Fruit fly (Drosophila melanogaster) whole organism, pupa: Measurements from ENCODE around the gene Cyfip.
A peak's percentile ranks its signal among the peaks of the same experiment; 100 is the strongest.

ENCODE experiments used
- CG10348 ChIP-seq: fragments of 200-800 bp; sonication (Bioruptor generic); IDR thresholded peaks from 2 replicates; pipeline ENCODE4 v1.3.6; 2022; ENCODE audit warnings: missing biosample characterization, missing genetic modification characterization
- CG12605 ChIP-seq: fragments of 200-800 bp; sonication (Bioruptor generic); IDR thresholded peaks from 2 replicates; pipeline ENCODE4 v1.3.6; 2022; ENCODE audit warnings: missing biosample characterization, missing genetic modification characterization
- CG13204 ChIP-seq: fragments of 200-800 bp; sonication (Bioruptor generic); optimal IDR thresholded peaks from 2 replicates; lab custom pipeline; 2018; ENCODE audit warnings: missing biosample characterization, mild to moderate bottlenecking, missing genetic modification characterization, moderate library complexity
- CG14655 ChIP-seq: fragments of 200-800 bp; sonication (Bioruptor generic); optimal IDR thresholded peaks from 3 replicates; lab custom pipeline; 2017; ENCODE audit warnings: mild to moderate bottlenecking, missing biosample characterization, missing genetic modification reagents, missing genetic modification characterization
- CG15710 ChIP-seq: fragments of 200-800 bp; sonication (Bioruptor generic); optimal IDR thresholded peaks from 2 replicates; lab custom pipeline; 2018; ENCODE audit warnings: missing biosample characterization, mild to moderate bottlenecking, missing genetic modification characterization, moderate library complexity
- CG17806 ChIP-seq: fragments of 200-800 bp; sonication (Bioruptor generic); optimal IDR thresholded peaks from 2 replicates; lab custom pipeline; 2018; ENCODE audit warnings: missing biosample characterization, mild to moderate bottlenecking, missing genetic modification characterization, moderate library complexity
- CG32121 ChIP-seq: fragments of 200-800 bp; sonication (Bioruptor generic); IDR thresholded peaks from 2 replicates; pipeline ENCODE4 v1.3.6; 2022; ENCODE audit warnings: missing biosample characterization, missing genetic modification characterization
- CG34367 ChIP-seq: fragments of 200-800 bp; sonication (Bioruptor generic); optimal IDR thresholded peaks from 2 replicates; lab custom pipeline; 2018; ENCODE audit warnings: missing biosample characterization, mild to moderate bottlenecking, missing genetic modification characterization
- CG4496 ChIP-seq: fragments of 200-800 bp; sonication (Bioruptor generic); IDR thresholded peaks from 3 replicates; pipeline ENCODE4 v1.3.6; 2022; ENCODE audit warnings: missing biosample characterization, missing genetic modification characterization
- CG8159 ChIP-seq: fragments of 200-800 bp; sonication (Bioruptor generic); optimal IDR thresholded peaks from 3 replicates; lab custom pipeline; 2018; ENCODE audit warnings: missing biosample characterization, mild to moderate bottlenecking, missing genetic modification characterization, moderate library complexity
- CG8301 ChIP-seq: fragments of 200-800 bp; sonication (Bioruptor generic); optimal IDR thresholded peaks from 2 replicates; lab custom pipeline; 2018; ENCODE audit warnings: missing biosample characterization, mild to moderate bottlenecking, missing genetic modification characterization
- CG9948 ChIP-seq: fragments of 200-800 bp; sonication (Bioruptor generic); optimal IDR thresholded peaks from 2 replicates; lab custom pipeline; 2018; ENCODE audit warnings: missing biosample characterization, mild to moderate bottlenecking, missing genetic modification characterization, moderate library complexity
- D1 ChIP-seq: fragments of 200-800 bp; sonication (Bioruptor generic); optimal IDR thresholded peaks from 2 replicates; lab custom pipeline; 2018; ENCODE audit warnings: missing biosample characterization, mild to moderate bottlenecking, missing genetic modification characterization, moderate library complexity
- EcR ChIP-seq: fragments of 200-800 bp; sonication (Bioruptor generic); optimal IDR thresholded peaks from 3 replicates; lab custom pipeline; 2019; ENCODE audit warnings: missing biosample characterization, missing genetic modification characterization, mild to moderate bottlenecking, moderate library complexity, missing genetic modification reagents
- Ets98B ChIP-seq: fragments of 200-800 bp; sonication (Bioruptor generic); IDR thresholded peaks from 2 replicates; pipeline ENCODE4 v1.3.6; 2022; ENCODE audit warnings: missing biosample characterization, missing genetic modification characterization
- Pif1A ChIP-seq: fragments of 200-800 bp; sonication (Bioruptor generic); optimal IDR thresholded peaks from 3 replicates; lab custom pipeline; 2016; ENCODE audit warnings: missing biosample characterization, missing genetic modification characterization
- Pif1B ChIP-seq: fragments of 200-800 bp; sonication (Bioruptor generic); optimal IDR thresholded peaks from 3 replicates; lab custom pipeline; 2016; ENCODE audit warnings: missing biosample characterization, missing genetic modification characterization
- Snoo ChIP-seq: fragments of 200-800 bp; sonication (Bioruptor generic); optimal IDR thresholded peaks from 3 replicates; lab custom pipeline; 2017; ENCODE audit warnings: missing biosample characterization, mild to moderate bottlenecking, missing genetic modification characterization, inconsistent platforms
- fd96Ca ChIP-seq: fragments of 200-800 bp; sonication (Bioruptor generic); IDR thresholded peaks from 3 replicates; pipeline ENCODE4 v1.3.6; 2022; ENCODE audit warnings: missing biosample characterization, missing genetic modification characterization
- gl ChIP-seq: fragments of 200-800 bp; sonication (Bioruptor generic); optimal IDR thresholded peaks from 2 replicates; lab custom pipeline; 2018; ENCODE audit warnings: missing biosample characterization, mild to moderate bottlenecking, missing genetic modification characterization
- rn ChIP-seq: fragments of 200-800 bp; sonication (Bioruptor generic); IDR thresholded peaks from 2 replicates; pipeline ENCODE4 v1.3.6; 2022; ENCODE audit warnings: missing biosample characterization, missing genetic modification characterization

The Cyfip gene

DNA sequence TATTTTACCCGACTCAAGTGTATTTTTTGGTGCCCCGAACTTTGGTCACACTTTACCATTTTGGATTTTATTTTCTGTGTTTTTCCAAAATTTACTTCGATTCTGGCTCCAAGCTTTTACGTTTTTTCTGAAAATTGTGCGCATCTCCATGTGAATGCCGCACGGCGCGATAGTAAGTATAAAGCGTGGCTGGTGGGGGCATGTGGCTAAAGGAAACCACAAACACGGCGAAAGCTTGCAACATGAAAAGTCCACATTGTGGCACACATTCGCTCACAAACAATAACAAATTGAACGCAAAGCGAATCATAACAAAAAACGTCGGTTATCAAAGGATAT, 12.3 kb upstream of the Cyfip start, which contains the start of gene ear:
ear (plus strand) TSS at position 10 of the 339 bp plus-strand sequence.
- no peak for TF ChIP-seq CG13204
- TF ChIP-seq CG10348: no peak
- no peak for TF ChIP-seq fd96Ca (GFP tag; lab: Robert Waterston, UW)
- TF ChIP-seq D1 (tag; lab: Kevin White, UChicago): no peak
- TF ChIP-seq CG17806 (tag; lab: Kevin White, UChicago): no peak
- no peak for TF ChIP-seq rn (GFP tag; lab: Robert Waterston, UW)
- no peak for TF ChIP-seq gl (tag; lab: Kevin White, UChicago)
- no peak for TF ChIP-seq EcR (GFP tag; lab: Kevin White, UChicago)
- no peak for TF ChIP-seq CG32121 (GFP tag; lab: Robert Waterston, UW)
- TF ChIP-seq Snoo: no peak
- no peak for TF ChIP-seq CG8301 (tag; lab: Kevin White, UChicago)
- no peak for TF ChIP-seq CG8159 (tag; lab: Kevin White, UChicago)
- TF ChIP-seq Ets98B (GFP tag; lab: Robert Waterston, UW): no peak
- TF ChIP-seq CG4496 (GFP tag; lab: Robert Waterston, UW): no peak
- no peak for TF ChIP-seq Pif1A (GFP tag; lab: Kevin White, UChicago)
- TF ChIP-seq Pif1B: no peak
- no peak for TF ChIP-seq CG12605
- no peak for TF ChIP-seq CG9948 (tag; lab: Kevin White, UChicago)

- no peak for TF ChIP-seq CG4496 (GFP tag; lab: Robert Waterston, UW)
- no peak for TF ChIP-seq D1 (tag; lab: Kevin White, UChicago)
- no peak for TF ChIP-seq CG9948 (tag; lab: Kevin White, UChicago)
- no peak for TF ChIP-seq CG8301 (tag; lab: Kevin White, UChicago)
- TF ChIP-seq CG15710 (tag; lab: Kevin White, UChicago): no peak
- TF ChIP-seq Ets98B (GFP tag; lab: Robert Waterston, UW): no peak
- no peak for TF ChIP-seq CG17806 (tag; lab: Kevin White, UChicago)
- no peak for TF ChIP-seq CG12605
- no peak for TF ChIP-seq CG13204
- TF ChIP-seq rn (GFP tag; lab: Robert Waterston, UW): no peak
- no peak for TF ChIP-seq CG10348
- no peak for TF ChIP-seq CG8159 (tag; lab: Kevin White, UChicago)
- no peak for TF ChIP-seq EcR (GFP tag; lab: Kevin White, UChicago)
- TF ChIP-seq fd96Ca (GFP tag; lab: Robert Waterston, UW): no peak
- TF ChIP-seq CG32121 (GFP tag; lab: Robert Waterston, UW): no peak
- TF ChIP-seq CG14655 (GFP tag; lab: Kevin White, UChicago): no peak
- TF ChIP-seq Pif1B: no peak
- TF ChIP-seq Snoo: no peak
- no peak for TF ChIP-seq Pif1A (GFP tag; lab: Kevin White, UChicago)
- no peak for TF ChIP-seq CG34367 (tag; lab: Kevin White, UChicago)
Observed at dm6 chr3R:15328083-15328779, 4.8 kb upstream of the Cyfip start, which contains the start of the genes CG6236 and ea. CG6236 (minus strand) TSS chr3R:15328269. ea (plus strand) TSS chr3R:15328729.

DNA sequence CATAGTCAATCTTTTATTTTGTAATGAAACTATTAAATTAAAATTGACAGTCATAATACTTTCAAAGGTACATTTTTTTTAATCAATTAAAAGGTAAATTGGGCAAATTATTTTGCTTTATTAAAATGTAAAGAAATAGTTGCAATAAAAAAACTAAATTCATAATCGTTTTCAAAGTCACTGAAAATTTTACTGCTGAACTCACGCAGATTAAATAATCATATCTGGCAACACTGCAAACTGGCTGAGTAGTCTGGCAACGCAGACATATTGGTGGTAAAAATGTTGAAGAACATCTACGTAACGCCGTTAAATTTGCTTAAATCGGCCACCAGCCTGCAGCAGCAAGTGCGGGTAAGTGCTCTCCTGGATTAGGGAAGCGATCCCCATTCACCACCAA, 2.6 kb upstream of the Cyfip start, which contains the start of gene mRpL9:
mRpL9 (plus strand) TSS at position 267 of the 400 bp plus-strand sequence.
- TF ChIP-seq CG10348 (no peak), CG8159 (tag; lab: Kevin White, UChicago) (no peak), CG13204 (no peak), fd96Ca (GFP tag; lab: Robert Waterston, UW) (no peak), CG15710 (tag; lab: Kevin White, UChicago) (peak; percentile 5), D1 (tag; lab: Kevin White, UChicago) (no peak), CG32121 (GFP tag; lab: Robert Waterston, UW) (no peak), CG8301 (tag; lab: Kevin White, UChicago) (no peak), Pif1B (no peak)
- TF ChIP-seq, all 21 proteins: peak for 1

dm6 chr3R:15339111-15339510, 6.0 kb downstream of the Cyfip start:
- TF ChIP-seq CG14655 (GFP tag; lab: Kevin White, UChicago) (no peak), CG12605 (no peak), CG8301 (tag; lab: Kevin White, UChicago) (no peak), Pif1A (GFP tag; lab: Kevin White, UChicago) (no peak), CG8159 (tag; lab: Kevin White, UChicago) (no peak), CG4496 (GFP tag; lab: Robert Waterston, UW) (no peak), Snoo (no peak), CG10348 (no peak), D1 (tag; lab: Kevin White, UChicago) (no peak), CG9948 (tag; lab: Kevin White, UChicago) (no peak), Pif1B (no peak), fd96Ca (GFP tag; lab: Robert Waterston, UW) (no peak), rn (GFP tag; lab: Robert Waterston, UW) (no peak), CG13204 (no peak), CG32121 (GFP tag; lab: Robert Waterston, UW) (no peak), Ets98B (GFP tag; lab: Robert Waterston, UW) (no peak)

- TF ChIP-seq CG32121 (GFP tag; lab: Robert Waterston, UW) (no peak), Snoo (no peak), CG17806 (tag; lab: Kevin White, UChicago) (no peak), Pif1B (no peak), CG9948 (tag; lab: Kevin White, UChicago) (no peak), CG12605 (no peak), CG8159 (tag; lab: Kevin White, UChicago) (no peak), D1 (tag; lab: Kevin White, UChicago) (no peak), gl (tag; lab: Kevin White, UChicago) (no peak), CG10348 (no peak), CG15710 (tag; lab: Kevin White, UChicago) (no peak), CG14655 (GFP tag; lab: Kevin White, UChicago) (no peak), CG13204 (no peak), Pif1A (GFP tag; lab: Kevin White, UChicago) (no peak), rn (GFP tag; lab: Robert Waterston, UW) (no peak), Ets98B (GFP tag; lab: Robert Waterston, UW) (no peak)
Observed at dm6 chr3R:15340052-15340732, 7.1 kb downstream of the Cyfip start, which contains the start of gene SerRS-m. SerRS-m (plus strand) TSS chr3R:15340667.
